Fruit fly (Drosophila melanogaster) whole organism, embryonic: ENCODE measurements around the gene f-cup.

Source experiments
- Asciz ChIP-seq: fragments of 200-800 bp; sonication (Bioruptor generic); optimal IDR thresholded peaks from 2 replicates; lab custom pipeline; 2017; ENCODE audit warnings: missing biosample characterization, mild to moderate bottlenecking, missing genetic modification characterization, missing genetic modification reagents
- CG15073 ChIP-seq: fragments of 200-800 bp; sonication (Bioruptor generic); optimal IDR thresholded peaks from 2 replicates; lab custom pipeline; 2016; ENCODE audit warnings: missing biosample characterization, missing genetic modification characterization
- Fer1 ChIP-seq: fragments of 200-800 bp; sonication (Bioruptor generic); optimal IDR thresholded peaks from 2 replicates; lab custom pipeline; 2017; ENCODE audit warnings: missing biosample characterization, mild to moderate bottlenecking, missing genetic modification characterization
- Hand ChIP-seq: fragments of 200-800 bp; sonication (Bioruptor generic); optimal IDR thresholded peaks from 2 replicates; lab custom pipeline; 2017; ENCODE audit warnings: mild to moderate bottlenecking, missing biosample characterization, missing genetic modification reagents, missing genetic modification characterization
- fd96Cb ChIP-seq: fragments of 200-800 bp; sonication (Bioruptor generic); optimal IDR thresholded peaks from 2 replicates; lab custom pipeline; 2018; ENCODE audit warnings: missing biosample characterization, mild to moderate bottlenecking, missing genetic modification characterization, moderate library complexity
- insv ChIP-seq, 2 experiments: fragments of 200-800 bp; sonication (Bioruptor generic); optimal IDR thresholded peaks; 3 replicates each; lab custom pipeline; 2016 to 2018; ENCODE audit warnings: missing biosample characterization in 2 of 2, missing genetic modification characterization in 2 of 2
- jumu ChIP-seq: fragments of 200-800 bp; sonication (Bioruptor generic); optimal IDR thresholded peaks from 3 replicates; lab custom pipeline; 2016; ENCODE audit warnings: missing biosample characterization, missing genetic modification characterization
- kay ChIP-seq: fragments of 200-800 bp; sonication (Bioruptor generic); optimal IDR thresholded peaks from 2 replicates; lab custom pipeline; 2016; ENCODE audit warnings: missing biosample characterization, missing genetic modification characterization
- mirr ChIP-seq: fragments of 200-800 bp; sonication (Bioruptor generic); optimal IDR thresholded peaks from 3 replicates; lab custom pipeline; 2018; ENCODE audit warnings: missing biosample characterization, mild to moderate bottlenecking, missing genetic modification characterization
- tna ChIP-seq: fragments of 200-800 bp; sonication (Bioruptor generic); IDR thresholded peaks from 2 replicates; pipeline ENCODE4 v1.3.6; 2022; ENCODE audit warnings: missing biosample characterization, missing genetic modification characterization; ENCODE audit not compliant: partially characterized antibody

DNA sequence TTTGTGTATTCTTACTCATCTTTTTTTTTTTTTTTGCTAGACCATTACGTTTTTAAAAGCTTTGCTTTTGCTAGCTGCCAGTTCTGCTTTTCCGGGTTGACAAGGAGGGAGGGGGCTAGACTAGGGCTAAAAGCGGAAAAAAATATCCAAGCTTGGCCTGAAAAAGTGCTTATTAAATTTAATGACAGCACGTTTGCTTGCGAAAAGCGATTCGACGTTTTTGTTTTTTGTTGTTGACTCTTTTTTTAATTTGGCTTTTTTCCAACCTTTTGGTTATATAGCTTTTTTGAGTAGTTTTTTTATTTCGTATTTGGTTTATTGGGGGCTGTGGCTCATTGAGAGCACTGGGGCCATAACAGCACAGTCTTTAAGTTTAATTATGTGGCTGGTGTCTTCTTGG, 21.8 kb upstream of the f-cup start:
- no peak for TF ChIP-seq kay
- no peak for TF ChIP-seq fd96Cb
- TF ChIP-seq Fer1 (GFP tag; lab: Kevin White, UChicago) = no peak
- no peak for TF ChIP-seq jumu
- no peak for TF ChIP-seq mirr (GFP tag; lab: Kevin White, UChicago)
- TF ChIP-seq CG15073 = no peak
- no peak for TF ChIP-seq Asciz (GFP tag; lab: Kevin White, UChicago)
- no peak for TF ChIP-seq insv (GFP tag; optimal IDR thresholded peaks at IDR 0.05; lab: Kevin White, UChicago)
- TF ChIP-seq tna (GFP tag; lab: Robert Waterston, UW) = no peak
- TF ChIP-seq Hand = no peak
